Worm (Caenorhabditis elegans) whole organism, young adult: ENCODE data around the gene ubc-15.
A peak's percentile ranks its signal among the peaks of the same experiment; 100 is the strongest.

ENCODE experiments used
- B0336.3 ChIP-seq: fragments of 200-800 bp; sonication (Bioruptor generic); IDR thresholded peaks from 2 replicates; pipeline ENCODE4 v1.3.6; 2022; ENCODE audit warnings: missing genetic modification characterization, missing compliant biosample characterization
- C06A6.2 ChIP-seq: fragments of 200-800 bp; sonication (Bioruptor generic); conservative IDR thresholded peaks from 2 replicates; pipeline ENCODE4 v1.3.6; 2022; ENCODE audit warnings: missing genetic modification characterization, missing compliant biosample characterization
- C17E4.6 ChIP-seq: fragments of 200-800 bp; sonication (Bioruptor generic); IDR thresholded peaks from 2 replicates; pipeline ENCODE4 v1.3.6; 2022; ENCODE audit warnings: missing genetic modification reagents, missing genetic modification characterization, missing compliant biosample characterization
- F10E7.11 ChIP-seq: sonication (generic microtip); optimal IDR thresholded peaks from 2 replicates; lab custom pipeline; 2017; ENCODE audit warnings: mild to moderate bottlenecking, missing genetic modification characterization, moderate library complexity, missing compliant biosample characterization
- F22D6.2 ChIP-seq: sonication (generic microtip); optimal IDR thresholded peaks from 2 replicates; lab custom pipeline; 2016; ENCODE audit warnings: mild to moderate bottlenecking, missing genetic modification characterization, missing compliant biosample characterization
- F33H1.4 ChIP-seq: fragments of 200-800 bp; sonication (Bioruptor generic); IDR thresholded peaks from 2 replicates; pipeline ENCODE4 v1.3.6; 2022; ENCODE audit warnings: missing genetic modification reagents, missing genetic modification characterization, missing compliant biosample characterization
- F49E8.2 ChIP-seq: sonication (generic microtip); optimal IDR thresholded peaks from 3 replicates; lab custom pipeline; 2017; ENCODE audit warnings: missing genetic modification characterization, mild to moderate bottlenecking, missing compliant biosample characterization, antibody characterized with exemption, moderate library complexity; ENCODE audit not compliant: insufficient read depth
- F55B11.4 ChIP-seq: sonication (generic microtip); optimal IDR thresholded peaks from 2 replicates; lab custom pipeline; 2016; ENCODE audit warnings: missing compliant biosample characterization, missing genetic modification characterization, borderline replicate concordance; ENCODE audit not compliant: insufficient read depth
- K12H6.12 ChIP-seq: fragments of 200-800 bp; sonication (Bioruptor generic); optimal IDR thresholded peaks from 2 replicates; lab custom pipeline; 2018; ENCODE audit warnings: mild to moderate bottlenecking, missing genetic modification characterization, missing compliant biosample characterization
- T07F8.4 ChIP-seq: sonication (generic microtip); optimal IDR thresholded peaks from 2 replicates; lab custom pipeline; 2016; ENCODE audit warnings: mild to moderate bottlenecking, missing genetic modification characterization, moderate library complexity, missing compliant biosample characterization
- attf-5 ChIP-seq: fragments of 200-800 bp; sonication (Bioruptor generic); optimal IDR thresholded peaks from 2 replicates; lab custom pipeline; 2018; ENCODE audit warnings: mild to moderate bottlenecking, missing genetic modification characterization, missing compliant biosample characterization
- bed-1 ChIP-seq: fragments of 200-800 bp; sonication (Bioruptor generic); IDR thresholded peaks from 2 replicates; pipeline ENCODE4 v1.3.6; 2022; ENCODE audit warnings: missing genetic modification reagents, missing genetic modification characterization, missing compliant biosample characterization
- bed-2 ChIP-seq: fragments of 200-800 bp; sonication (Bioruptor generic); IDR thresholded peaks from 2 replicates; pipeline ENCODE4 v1.3.6; 2022; ENCODE audit warnings: missing genetic modification reagents, missing genetic modification characterization, missing compliant biosample characterization
- cebp-1 ChIP-seq, 2 experiments: fragments of 200-800 bp in 1 of 2; sonication (Bioruptor generic) in 1 of 2; sonication (generic microtip) in 1 of 2; IDR thresholded peaks in 1 of 2; optimal IDR thresholded peaks in 1 of 2; 2 replicates each; pipeline versions ENCODE4 v1.3.6 to Lab custom; 2017 to 2022; ENCODE audit warnings: missing compliant biosample characterization in 2 of 2, missing genetic modification characterization in 2 of 2, mild to moderate bottlenecking in 1 of 2, missing genetic modification reagents in 1 of 2, moderate library complexity in 1 of 2
- ceh-100 ChIP-seq: fragments of 200-800 bp; sonication (Bioruptor generic); IDR thresholded peaks from 2 replicates; pipeline ENCODE4 v1.3.6; 2022; ENCODE audit warnings: missing genetic modification reagents, missing genetic modification characterization, missing compliant biosample characterization
- ceh-40 ChIP-seq: fragments of 200-800 bp; sonication (Bioruptor generic); IDR thresholded peaks from 2 replicates; pipeline ENCODE4 v1.3.6; 2022; ENCODE audit warnings: missing genetic modification characterization, missing compliant biosample characterization
- ceh-79 ChIP-seq: sonication (generic microtip); optimal IDR thresholded peaks from 2 replicates; lab custom pipeline; 2017; ENCODE audit warnings: mild to moderate bottlenecking, missing genetic modification characterization, missing compliant biosample characterization
- chd-7 ChIP-seq: sonication (generic microtip); optimal IDR thresholded peaks from 2 replicates; lab custom pipeline; 2016; ENCODE audit warnings: mild to moderate bottlenecking, missing genetic modification characterization, moderate library complexity, missing compliant biosample characterization
- dpff-1 ChIP-seq: sonication (generic microtip); optimal IDR thresholded peaks from 2 replicates; lab custom pipeline; 2017; ENCODE audit warnings: mild to moderate bottlenecking, missing genetic modification characterization, missing compliant biosample characterization
- efl-1 ChIP-seq: fragments of 150-350 bp; optimal IDR thresholded peaks from 2 replicates; lab custom pipeline; 2014; ENCODE audit warnings: missing biosample characterization, missing genetic modification reagents, missing genetic modification characterization
- egl-18 ChIP-seq: fragments of 200-800 bp; sonication (Bioruptor generic); IDR thresholded peaks from 2 replicates; pipeline ENCODE4 v1.3.6; 2022; ENCODE audit warnings: missing genetic modification reagents, missing genetic modification characterization, missing compliant biosample characterization
- egl-44 ChIP-seq: fragments of 200-800 bp; sonication (Bioruptor generic); IDR thresholded peaks from 2 replicates; pipeline ENCODE4 v1.3.6; 2022; ENCODE audit warnings: missing genetic modification reagents, missing genetic modification characterization, missing compliant biosample characterization
- ekl-4 ChIP-seq: fragments of 200-800 bp; sonication (Bioruptor generic); IDR thresholded peaks from 2 replicates; pipeline ENCODE4 v1.3.6; 2022; ENCODE audit warnings: missing genetic modification reagents, missing genetic modification characterization, missing compliant biosample characterization
- fkh-3 ChIP-seq: sonication (generic microtip); optimal IDR thresholded peaks from 2 replicates; lab custom pipeline; 2016; ENCODE audit warnings: mild to moderate bottlenecking, missing genetic modification characterization, missing compliant biosample characterization
- hlh-26 ChIP-seq: fragments of 200-800 bp; sonication (Bioruptor generic); conservative IDR thresholded peaks from 2 replicates; pipeline ENCODE4 v1.3.6; 2022; ENCODE audit warnings: missing genetic modification reagents, missing genetic modification characterization, missing compliant biosample characterization
- lag-1 ChIP-seq: fragments of 200-800 bp; sonication (Bioruptor generic); IDR thresholded peaks from 2 replicates; pipeline ENCODE4 v1.3.6; 2022; ENCODE audit warnings: missing genetic modification reagents, missing genetic modification characterization, missing compliant biosample characterization
- let-526 ChIP-seq: fragments of 200-800 bp; sonication (Bioruptor generic); IDR thresholded peaks from 2 replicates; pipeline ENCODE4 v1.3.6; 2022; ENCODE audit warnings: missing genetic modification reagents, missing genetic modification characterization, missing compliant biosample characterization
- let-607 ChIP-seq, 2 experiments: fragments of 200-800 bp in 1 of 2; sonication (Bioruptor generic) in 1 of 2; sonication (generic microtip) in 1 of 2; optimal IDR thresholded peaks; 2 replicates each; lab custom pipeline; 2016 to 2018; ENCODE audit warnings: mild to moderate bottlenecking in 2 of 2, missing compliant biosample characterization in 2 of 2, missing genetic modification characterization in 2 of 2, moderate library complexity in 2 of 2, missing genotype in 1 of 2
- lin-35 ChIP-seq, 3 experiments: fragments of 150-350 bp in 2 of 3; sonication (generic microtip) in 1 of 3; optimal IDR thresholded peaks; 2 replicates each; lab custom pipeline; 2014 to 2018; ENCODE audit warnings: missing biosample characterization in 3 of 3, missing genetic modification characterization in 3 of 3, missing genetic modification reagents in 3 of 3
- madf-10 ChIP-seq: sonication (generic microtip); optimal IDR thresholded peaks from 2 replicates; lab custom pipeline; 2016; ENCODE audit warnings: mild to moderate bottlenecking, missing genetic modification characterization, missing compliant biosample characterization
- madf-8 ChIP-seq: fragments of 200-800 bp; sonication (Bioruptor generic); conservative IDR thresholded peaks from 2 replicates; pipeline ENCODE4 v1.3.6; 2022; ENCODE audit warnings: missing genetic modification reagents, missing genetic modification characterization, missing compliant biosample characterization
- mel-28 ChIP-seq: sonication (generic microtip); optimal IDR thresholded peaks from 2 replicates; lab custom pipeline; 2016; ENCODE audit warnings: borderline replicate concordance, mild to moderate bottlenecking, missing genetic modification characterization, missing compliant biosample characterization
- mxl-1 ChIP-seq: sonication (generic microtip); optimal IDR thresholded peaks from 2 replicates; lab custom pipeline; 2016; ENCODE audit warnings: missing genetic modification characterization, missing compliant biosample characterization
- nfyb-1 ChIP-seq: fragments of 200-800 bp; sonication (Bioruptor generic); IDR thresholded peaks from 2 replicates; pipeline ENCODE4 v1.3.6; 2022; ENCODE audit warnings: missing genetic modification reagents, missing genetic modification characterization, missing compliant biosample characterization
- nhr-27 ChIP-seq: fragments of 200-800 bp; sonication (Bioruptor generic); optimal IDR thresholded peaks from 2 replicates; lab custom pipeline; 2018; ENCODE audit warnings: mild to moderate bottlenecking, missing genetic modification characterization, moderate library complexity, missing compliant biosample characterization
- nhr-80 ChIP-seq: sonication (generic microtip); optimal IDR thresholded peaks from 2 replicates; lab custom pipeline; 2016; ENCODE audit warnings: missing genetic modification characterization, missing compliant biosample characterization
- nhr-90 ChIP-seq: sonication (generic microtip); optimal IDR thresholded peaks from 2 replicates; lab custom pipeline; 2016; ENCODE audit warnings: missing genotype, mild to moderate bottlenecking, missing genetic modification characterization, missing compliant biosample characterization
- pbrm-1 ChIP-seq: fragments of 200-800 bp; sonication (Bioruptor generic); IDR thresholded peaks from 2 replicates; pipeline ENCODE4 v1.3.6; 2022; ENCODE audit warnings: missing genetic modification reagents, missing genetic modification characterization, missing compliant biosample characterization
- pha-4 ChIP-seq: fragments of 150-350 bp; sonication (generic microtip); optimal IDR thresholded peaks from 2 replicates; lab custom pipeline; 2014; ENCODE audit warnings: missing biosample characterization, missing genetic modification reagents, missing genetic modification characterization
- repo-1 ChIP-seq: sonication (generic microtip); optimal IDR thresholded peaks from 2 replicates; lab custom pipeline; 2017; ENCODE audit warnings: mild to moderate bottlenecking, missing genetic modification characterization, missing compliant biosample characterization
- snpc-1.3 ChIP-seq: sonication (generic microtip); optimal IDR thresholded peaks from 2 replicates; lab custom pipeline; 2017; ENCODE audit warnings: missing genetic modification characterization, mild to moderate bottlenecking, missing compliant biosample characterization, antibody characterized with exemption, moderate library complexity, missing genotype, missing genetic modification reagents; ENCODE audit not compliant: insufficient read depth
- somi-1 ChIP-seq: fragments of 200-800 bp; sonication (Bioruptor generic); optimal IDR thresholded peaks from 2 replicates; lab custom pipeline; 2018; ENCODE audit warnings: mild to moderate bottlenecking, missing genetic modification characterization, missing compliant biosample characterization
- tlf-1 ChIP-seq: fragments of 200-800 bp; sonication (Bioruptor generic); optimal IDR thresholded peaks from 2 replicates; lab custom pipeline; 2018; ENCODE audit warnings: mild to moderate bottlenecking, missing genetic modification characterization, missing compliant biosample characterization
- zfh-2 ChIP-seq: fragments of 200-800 bp; sonication (Bioruptor generic); conservative IDR thresholded peaks from 2 replicates; pipeline ENCODE4 v1.3.6; 2022; ENCODE audit warnings: missing genetic modification reagents, missing genetic modification characterization, missing compliant biosample characterization
- ztf-18 ChIP-seq: sonication (generic microtip); optimal IDR thresholded peaks from 2 replicates; lab custom pipeline; 2016; ENCODE audit warnings: missing genotype, mild to moderate bottlenecking, missing genetic modification characterization, missing compliant biosample characterization
- ztf-22 ChIP-seq: fragments of 200-800 bp; sonication (Bioruptor generic); optimal IDR thresholded peaks from 2 replicates; lab custom pipeline; 2018; ENCODE audit warnings: mild to moderate bottlenecking, missing genetic modification characterization, moderate library complexity, missing compliant biosample characterization

ubc-15 gene

ce11 chrII:2888957-2889630 is 24.3 kb downstream of the ubc-15 start, which contains the start of gene pinn-1 (continued):
- TF ChIP-seq bed-2 (GFP tag; lab: Robert Waterston, UW), result peak; percentile 97
- no peak for TF ChIP-seq ceh-40
- no peak for TF ChIP-seq C06A6.2 (GFP tag; lab: Robert Waterston, UW)
- TF ChIP-seq ceh-100 (GFP tag; lab: Robert Waterston, UW), result peak; percentile 85
- peak; percentile 68; the same call in 1 of the 2 replicates for TF ChIP-seq egl-44
- TF ChIP-seq F49E8.2 (tag; lab: Kevin White, UChicago), result no peak
- peak; percentile 65 for TF ChIP-seq madf-8
- peak; percentile 92 for TF ChIP-seq pbrm-1 (GFP tag; lab: Robert Waterston, UW)
- no peak for TF ChIP-seq T07F8.4 (tag; lab: Kevin White, UChicago)
- TF ChIP-seq snpc-1.3, result no peak
- peak; percentile 86 for TF ChIP-seq chd-7 (tag; lab: Kevin White, UChicago)
- peak; percentile 92 for TF ChIP-seq nfyb-1 (GFP tag; lab: Robert Waterston, UW)
- no peak for TF ChIP-seq nhr-27 (tag; lab: Kevin White, UChicago)
- TF ChIP-seq let-607 (tag; optimal IDR thresholded peaks at IDR 0.05; lab: Kevin White, UChicago), result no peak
- TF ChIP-seq F55B11.4, result no peak
- TF ChIP-seq F10E7.11 (tag; lab: Kevin White, UChicago), result no peak
- peak; percentile 66 for TF ChIP-seq mel-28
- TF ChIP-seq madf-10 (tag; lab: Kevin White, UChicago), result peak; percentile 69
- TF ChIP-seq pha-4 (tag; lab: Kevin White, UChicago), result no peak
- no peak for TF ChIP-seq dpff-1 (tag; lab: Kevin White, UChicago)
- TF ChIP-seq egl-18 (GFP tag; lab: Robert Waterston, UW), result peak; percentile 50; the same call in 1 of the 2 replicates
- TF ChIP-seq somi-1 (GFP tag; lab: Kevin White, UChicago), result no peak
- peak; percentile 30 for TF ChIP-seq ztf-22
- TF ChIP-seq nhr-90, result no peak
- TF ChIP-seq cebp-1 (GFP tag; IDR thresholded peaks at IDR 0.05; lab: Robert Waterston, UW), result peak; percentile 37; the same call in 1 of the 2 replicates
- peak; percentile 75 for TF ChIP-seq cebp-1 (tag; optimal IDR thresholded peaks at IDR 0.05; lab: Kevin White, UChicago)
- TF ChIP-seq fkh-3, result no peak
- TF ChIP-seq attf-5 (GFP tag; lab: Kevin White, UChicago), result peak; percentile 75
- peak; percentile 52 for TF ChIP-seq efl-1 (GFP tag; lab: Kevin White, UChicago)
- peak; percentile 69 for TF ChIP-seq F33H1.4
- TF ChIP-seq ceh-79 (tag; lab: Kevin White, UChicago), result peak; percentile 59
- peak; percentile 8 for TF ChIP-seq ztf-18 (tag; lab: Kevin White, UChicago)
- TF ChIP-seq lin-35 (GFP tag; optimal IDR thresholded peaks at IDR 0.05; lab: Kevin White, UChicago), result peak in 1 of 3 experiments; percentile 69
- TF ChIP-seq bed-1 (GFP tag; lab: Robert Waterston, UW), result no peak
- 0 out of 2 replicates have a peak, but pooled peaks have one; percentile 37 for TF ChIP-seq C17E4.6 (GFP tag; lab: Robert Waterston, UW)
- peak; percentile 4 for TF ChIP-seq nhr-80 (tag; lab: Kevin White, UChicago)
- peak; percentile 82 for TF ChIP-seq K12H6.12 (tag; lab: Kevin White, UChicago)
- peak; percentile 85 for TF ChIP-seq B0336.3 (GFP tag; lab: Robert Waterston, UW)
- peak; percentile 68 for TF ChIP-seq ekl-4
- TF ChIP-seq tlf-1 (GFP tag; lab: Kevin White, UChicago), result peak; percentile 67
- no peak for TF ChIP-seq hlh-26 (GFP tag; lab: Robert Waterston, UW)
- peak; percentile 66 for TF ChIP-seq F22D6.2
- TF ChIP-seq lag-1 (GFP tag; lab: Robert Waterston, UW), result no peak
- peak; percentile 49; the same call in 1 of the 2 replicates for TF ChIP-seq zfh-2
- peak; percentile 56 for TF ChIP-seq repo-1 (tag; lab: Kevin White, UChicago)
- peak; percentile 91 for TF ChIP-seq let-526
- no peak for TF ChIP-seq mxl-1 (tag; lab: Kevin White, UChicago)
